Worm (Caenorhabditis elegans) whole organism, mixed stage, embryonic: ENCODE measurements around the gene pgph-2.

ENCODE experiments used
- blmp-1 ChIP-seq: fragments of 150-350 bp; optimal IDR thresholded peaks from 2 replicates; lab custom pipeline; 2014; ENCODE audit warnings: missing biosample characterization, missing genetic modification characterization
- cnd-1 ChIP-seq: fragments of 200-800 bp; sonication (Bioruptor generic); optimal IDR thresholded peaks from 2 replicates; lab custom pipeline; 2018; ENCODE audit warnings: mild to moderate bottlenecking, missing genetic modification characterization, missing compliant biosample characterization
- elt-3 ChIP-seq: fragments of 150-350 bp; optimal IDR thresholded peaks from 2 replicates; lab custom pipeline; 2014; ENCODE audit warnings: missing biosample characterization, missing genetic modification characterization
- lin-13 ChIP-seq: fragments of 150-350 bp; optimal IDR thresholded peaks from 2 replicates; lab custom pipeline; 2014; ENCODE audit warnings: missing biosample characterization, missing genetic modification characterization
- mab-5 ChIP-seq: fragments of 150-350 bp; optimal IDR thresholded peaks from 2 replicates; lab custom pipeline; 2014; ENCODE audit warnings: missing biosample characterization, missing genetic modification characterization
- nhr-2 ChIP-seq: fragments of 150-350 bp; optimal IDR thresholded peaks from 2 replicates; lab custom pipeline; 2014; ENCODE audit warnings: missing biosample characterization, missing genetic modification characterization
- nhr-76 ChIP-seq: sonication (generic microtip); optimal IDR thresholded peaks from 2 replicates; lab custom pipeline; 2017; ENCODE audit warnings: missing biosample characterization, missing genetic modification characterization
- unc-62 ChIP-seq: fragments of 150-350 bp; optimal IDR thresholded peaks from 2 replicates; lab custom pipeline; 2014; ENCODE audit warnings: missing biosample characterization, missing genetic modification reagents, missing genetic modification characterization
- ztf-11 ChIP-seq: fragments of 150-350 bp; optimal IDR thresholded peaks from 2 replicates; lab custom pipeline; 2014; ENCODE audit warnings: missing biosample characterization, missing genetic modification characterization

DNA sequence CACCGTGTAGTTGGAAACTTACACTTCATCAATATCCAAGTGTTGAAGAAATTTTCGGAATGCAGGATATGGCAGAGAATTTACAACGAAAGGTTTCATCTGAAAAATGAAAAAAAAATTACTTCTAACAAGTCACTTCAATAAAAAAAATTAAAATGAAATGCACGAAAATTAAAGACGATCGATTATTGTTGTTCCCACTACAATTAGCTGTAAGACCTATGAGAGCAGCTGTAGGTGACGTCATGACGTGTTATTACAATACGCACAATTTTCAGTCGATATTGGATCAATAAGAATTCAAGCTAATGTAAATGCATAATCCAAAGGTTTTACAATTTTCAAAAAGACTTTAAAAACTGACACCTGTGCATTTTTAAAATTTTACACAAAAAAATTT is 4.8 kb upstream of the pgph-2 start, which contains the start of gene C53A3.1:
- no peak for TF ChIP-seq blmp-1 (tag; lab: Kevin White, UChicago)
- TF ChIP-seq lin-13 (tag; lab: Kevin White, UChicago) = no peak
- TF ChIP-seq unc-62 (GFP tag; lab: Kevin White, UChicago) = no peak
- no peak for TF ChIP-seq cnd-1 (tag; lab: Kevin White, UChicago)
- TF ChIP-seq elt-3 (tag; lab: Kevin White, UChicago) = no peak
- no peak for TF ChIP-seq mab-5
- TF ChIP-seq nhr-2 (tag; lab: Kevin White, UChicago) = no peak
- no peak for TF ChIP-seq ztf-11
- no peak for TF ChIP-seq nhr-76
